Worm (Caenorhabditis elegans) whole organism, early embryonic: Measurements from ENCODE around the gene srt-24.

Source experiments
- ama-1 ChIP-seq: fragments of 150-350 bp; optimal IDR thresholded peaks from 2 replicates; lab custom pipeline; 2014
- ets-7 ChIP-seq: sonication (generic microtip); optimal IDR thresholded peaks from 2 replicates; lab custom pipeline; 2016; ENCODE audit warnings: missing genotype, missing genetic modification characterization, missing compliant biosample characterization
- flt-1 ChIP-seq: fragments of 200-800 bp; sonication (Bioruptor generic); IDR thresholded peaks from 2 replicates; pipeline ENCODE4 v1.3.6; 2022; ENCODE audit warnings: missing genetic modification characterization, missing compliant biosample characterization

DNA sequence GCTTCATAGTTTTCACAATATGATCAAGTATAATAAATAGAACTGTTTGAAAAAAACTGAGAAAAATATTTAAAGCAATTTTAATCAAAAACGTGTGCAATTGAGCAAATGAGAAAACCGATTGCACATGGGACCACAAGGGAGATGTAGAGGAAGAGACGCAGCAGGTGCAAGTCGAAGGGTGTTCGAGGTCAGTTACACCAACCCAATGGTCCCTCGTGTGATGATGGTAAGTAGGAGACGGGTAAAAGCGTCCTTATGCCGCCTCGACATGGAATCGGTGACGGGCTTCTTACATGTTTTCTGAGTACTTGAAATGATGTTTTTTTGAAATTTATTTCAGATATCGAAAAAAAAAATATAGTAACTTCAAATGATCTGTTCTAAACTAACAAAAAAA is 2.7 kb downstream of the srt-24 start, which contains the start of gene Y55F3C.9:
- TF ChIP-seq flt-1 (GFP tag; lab: Robert Waterston, UW) = no peak
- no peak for TF ChIP-seq ets-7 (tag; lab: Kevin White, UChicago)
- TF ChIP-seq ama-1 (lab: Kevin White, UChicago) = no peak
